Fruit fly (Drosophila melanogaster) whole organism, embryonic: ENCODE results near the gene Ir76b.
A peak's percentile ranks its signal among the peaks of the same experiment; 100 is the strongest.

ENCODE experiments used
- BEAF-32 ChIP-seq: fragments of 200-800 bp; sonication (Bioruptor generic); optimal IDR thresholded peaks from 3 replicates; lab custom pipeline; 2017; ENCODE audit warnings: missing biosample characterization, missing genetic modification characterization, mild to moderate bottlenecking, moderate library complexity, missing genetic modification reagents
- C15 ChIP-seq: fragments of 200-800 bp; sonication (Bioruptor generic); IDR thresholded peaks from 3 replicates; pipeline ENCODE4 v1.3.6; 2022; ENCODE audit warnings: missing biosample characterization, missing genetic modification characterization
- CG10209 ChIP-seq: fragments of 200-800 bp; sonication (Bioruptor generic); optimal IDR thresholded peaks from 3 replicates; lab custom pipeline; 2017; ENCODE audit warnings: missing biosample characterization, mild to moderate bottlenecking, missing genetic modification characterization, missing genetic modification reagents
- CG11695 ChIP-seq: fragments of 200-800 bp; sonication (Bioruptor generic); IDR thresholded peaks from 3 replicates; pipeline ENCODE4 v1.3.6; 2022; ENCODE audit warnings: missing biosample characterization, missing genetic modification characterization
- CG14441 ChIP-seq: fragments of 200-800 bp; sonication (Bioruptor generic); IDR thresholded peaks from 2 replicates; pipeline ENCODE4 v1.3.6; 2022; ENCODE audit warnings: missing biosample characterization, missing genetic modification characterization
- CG14965 ChIP-seq: fragments of 200-800 bp; sonication (Bioruptor generic); optimal IDR thresholded peaks from 2 replicates; lab custom pipeline; 2016; ENCODE audit warnings: missing biosample characterization, missing genetic modification characterization, borderline replicate concordance
- CG1832 ChIP-seq: fragments of 200-800 bp; sonication (Bioruptor generic); optimal IDR thresholded peaks from 2 replicates; lab custom pipeline; 2017; ENCODE audit warnings: missing biosample characterization, mild to moderate bottlenecking, missing genetic modification characterization, inconsistent platforms
- CG18476 ChIP-seq: fragments of 200-800 bp; sonication (Bioruptor generic); optimal IDR thresholded peaks from 2 replicates; lab custom pipeline; 2016; ENCODE audit warnings: missing biosample characterization, mild to moderate bottlenecking, missing genetic modification characterization
- CG18764 ChIP-seq: fragments of 200-800 bp; sonication (Bioruptor generic); optimal IDR thresholded peaks from 3 replicates; lab custom pipeline; 2016; ENCODE audit warnings: missing biosample characterization, missing genetic modification characterization
- CG3847 ChIP-seq: fragments of 200-800 bp; sonication (Bioruptor generic); IDR thresholded peaks from 2 replicates; pipeline ENCODE4 v1.3.6; 2022; ENCODE audit warnings: missing biosample characterization, missing genetic modification characterization
- CG4820 ChIP-seq: fragments of 200-800 bp; sonication (Bioruptor generic); optimal IDR thresholded peaks from 3 replicates; lab custom pipeline; 2016; ENCODE audit warnings: missing biosample characterization, missing genetic modification characterization
- CG6254 ChIP-seq: fragments of 200-800 bp; sonication (Bioruptor generic); optimal IDR thresholded peaks from 3 replicates; lab custom pipeline; 2017; ENCODE audit warnings: mild to moderate bottlenecking, missing biosample characterization, missing genetic modification reagents, missing genetic modification characterization
- CG7745 ChIP-seq: fragments of 200-800 bp; sonication (Bioruptor generic); optimal IDR thresholded peaks from 2 replicates; lab custom pipeline; 2018; ENCODE audit warnings: missing biosample characterization, mild to moderate bottlenecking, missing genetic modification characterization, moderate library complexity
- CG9609 ChIP-seq: fragments of 200-800 bp; sonication (Bioruptor generic); optimal IDR thresholded peaks from 3 replicates; lab custom pipeline; 2016; ENCODE audit warnings: missing biosample characterization, missing genetic modification characterization
- CG9817 ChIP-seq: fragments of 200-800 bp; sonication (Bioruptor generic); optimal IDR thresholded peaks from 2 replicates; lab custom pipeline; 2018; ENCODE audit warnings: missing biosample characterization, mild to moderate bottlenecking, missing genetic modification characterization, moderate library complexity
- H15 ChIP-seq: fragments of 200-800 bp; sonication (Bioruptor generic); IDR thresholded peaks from 3 replicates; pipeline ENCODE4 v1.3.6; 2022; ENCODE audit warnings: missing biosample characterization, missing genetic modification characterization
- HHEX ChIP-seq: fragments of 200-800 bp; sonication (Bioruptor generic); optimal IDR thresholded peaks from 3 replicates; lab custom pipeline; 2017; ENCODE audit warnings: missing biosample characterization, mild to moderate bottlenecking, missing genetic modification characterization, missing genetic modification reagents
- HLH54F ChIP-seq: fragments of 200-800 bp; sonication (Bioruptor generic); optimal IDR thresholded peaks from 3 replicates; lab custom pipeline; 2016; ENCODE audit warnings: missing biosample characterization, missing genetic modification characterization
- Hr78 ChIP-seq, 2 experiments: fragments of 200-800 bp in 1 of 2; fragments of >200 bp in 1 of 2; sonication (Bioruptor generic) in 1 of 2; optimal IDR thresholded peaks; 2 replicates each; lab custom pipeline; 2017 to 2019; ENCODE audit warnings: missing biosample characterization in 2 of 2, missing genetic modification characterization in 2 of 2, mild to moderate bottlenecking in 1 of 2, moderate library complexity in 1 of 2
- MBD-R2 ChIP-seq: fragments of 200-800 bp; sonication (Bioruptor generic); IDR thresholded peaks from 2 replicates; pipeline ENCODE4 v1.3.6; 2022; ENCODE audit warnings: missing biosample characterization, missing genetic modification characterization
- MTF-1 ChIP-seq: fragments of 200-800 bp; sonication (Bioruptor generic); optimal IDR thresholded peaks from 2 replicates; lab custom pipeline; 2018; ENCODE audit warnings: missing biosample characterization, mild to moderate bottlenecking, missing genetic modification characterization, borderline replicate concordance
- Mad ChIP-seq: fragments of 200-800 bp; sonication (Bioruptor generic); optimal IDR thresholded peaks from 2 replicates; lab custom pipeline; 2016; ENCODE audit warnings: missing biosample characterization, missing genetic modification characterization
- Max ChIP-seq: fragments of 200-800 bp; sonication (Bioruptor generic); optimal IDR thresholded peaks from 2 replicates; lab custom pipeline; 2016; ENCODE audit warnings: missing biosample characterization, mild to moderate bottlenecking, missing genetic modification characterization
- Med ChIP-seq: fragments of 200-800 bp; sonication (Bioruptor generic); peaks from one replicate; lab custom pipeline; 2016; ENCODE audit warnings: missing biosample characterization, missing genetic modification characterization, mild to moderate bottlenecking, inconsistent platforms, moderate library complexity
- Myb ChIP-seq: fragments of 200-800 bp; sonication (Bioruptor generic); optimal IDR thresholded peaks from 2 replicates; lab custom pipeline; 2016; ENCODE audit warnings: missing biosample characterization, missing genetic modification characterization
- Opbp ChIP-seq: fragments of 200-800 bp; sonication (Bioruptor generic); IDR thresholded peaks from 3 replicates; pipeline ENCODE4 v1.3.6; 2022; ENCODE audit warnings: missing biosample characterization, missing genetic modification characterization; ENCODE audit not compliant: partially characterized antibody
- Pdp1 ChIP-seq, 2 experiments: fragments of 200-800 bp; sonication (Bioruptor generic); optimal IDR thresholded peaks; 3 replicates each; lab custom pipeline; 2016; ENCODE audit warnings: missing biosample characterization in 2 of 2, missing genetic modification characterization in 2 of 2, mild to moderate bottlenecking in 1 of 2, moderate library complexity in 1 of 2
- Rx ChIP-seq: fragments of 200-800 bp; sonication (Bioruptor generic); IDR thresholded peaks from 2 replicates; pipeline ENCODE4 v1.3.6; 2022; ENCODE audit warnings: missing biosample characterization, missing genetic modification characterization
- Spps ChIP-seq: fragments of 200-800 bp; sonication (Bioruptor generic); optimal IDR thresholded peaks from 2 replicates; lab custom pipeline; 2018; ENCODE audit warnings: missing biosample characterization, mild to moderate bottlenecking, missing genetic modification characterization
- abd-A ChIP-seq: fragments of 200-800 bp; sonication (Bioruptor generic); optimal IDR thresholded peaks from 3 replicates; lab custom pipeline; 2019; ENCODE audit warnings: missing biosample characterization, mild to moderate bottlenecking, missing genetic modification characterization, moderate library complexity
- ash1 ChIP-seq: fragments of 200-800 bp; sonication (Bioruptor generic); optimal IDR thresholded peaks from 2 replicates; lab custom pipeline; 2018; ENCODE audit warnings: missing biosample characterization, mild to moderate bottlenecking, missing genetic modification characterization
- ato ChIP-seq: fragments of 200-800 bp; sonication (Bioruptor generic); IDR thresholded peaks from 2 replicates; pipeline ENCODE4 v1.3.6; 2022; ENCODE audit warnings: missing biosample characterization, missing genetic modification characterization; ENCODE audit not compliant: partially characterized antibody
- bcd ChIP-seq: fragments of 200-800 bp; sonication (Bioruptor generic); optimal IDR thresholded peaks from 2 replicates; lab custom pipeline; 2017; ENCODE audit warnings: missing biosample characterization, mild to moderate bottlenecking, missing genetic modification characterization
- crc ChIP-seq: fragments of 200-800 bp; sonication (Bioruptor generic); optimal IDR thresholded peaks from 2 replicates; lab custom pipeline; 2016; ENCODE audit warnings: missing biosample characterization, missing genetic modification characterization
- fd102C ChIP-seq: fragments of 200-800 bp; sonication (Bioruptor generic); optimal IDR thresholded peaks from 2 replicates; lab custom pipeline; 2018; ENCODE audit warnings: missing biosample characterization, mild to moderate bottlenecking, missing genetic modification characterization, moderate library complexity
- fru ChIP-seq: fragments of >200 bp; optimal IDR thresholded peaks from 2 replicates; lab custom pipeline; 2017
- gsb ChIP-seq: fragments of 200-800 bp; sonication (Bioruptor generic); IDR thresholded peaks from 2 replicates; pipeline ENCODE4 v1.3.6; 2022; ENCODE audit warnings: missing biosample characterization, missing genetic modification characterization
- hkb ChIP-seq, 2 experiments: fragments of 200-800 bp in 1 of 2; fragments of >200 bp in 1 of 2; sonication (Bioruptor generic) in 1 of 2; IDR thresholded peaks in 1 of 2; optimal IDR thresholded peaks in 1 of 2; 2 replicates each; pipeline versions ENCODE4 v1.3.6 to Lab custom; 2017 to 2022; ENCODE audit warnings: missing biosample characterization in 1 of 2, missing genetic modification characterization in 1 of 2
- jigr1 ChIP-seq: fragments of 200-800 bp; sonication (Bioruptor generic); IDR thresholded peaks from 3 replicates; pipeline ENCODE4 v1.3.6; 2022; ENCODE audit warnings: missing biosample characterization, missing genetic modification characterization
- knrl ChIP-seq: fragments of 200-800 bp; sonication (Bioruptor generic); IDR thresholded peaks from 3 replicates; pipeline ENCODE4 v1.3.6; 2022; ENCODE audit warnings: missing biosample characterization, missing genetic modification characterization; ENCODE audit not compliant: partially characterized antibody
- lilli ChIP-seq: fragments of 200-800 bp; sonication (Bioruptor generic); optimal IDR thresholded peaks from 3 replicates; lab custom pipeline; 2016; ENCODE audit warnings: missing biosample characterization, missing genetic modification characterization
- mam ChIP-seq: fragments of 200-800 bp; sonication (Bioruptor generic); optimal IDR thresholded peaks from 3 replicates; lab custom pipeline; 2016; ENCODE audit warnings: missing biosample characterization, missing genetic modification characterization
- onecut ChIP-seq: fragments of 200-800 bp; sonication (Bioruptor generic); IDR thresholded peaks from 2 replicates; pipeline ENCODE4 v1.3.6; 2022; ENCODE audit warnings: missing biosample characterization, missing genetic modification characterization
- pb ChIP-seq: fragments of 200-800 bp; sonication (Bioruptor generic); optimal IDR thresholded peaks from 3 replicates; lab custom pipeline; 2016; ENCODE audit warnings: missing biosample characterization, missing genetic modification characterization
- peb ChIP-seq: fragments of 200-800 bp; sonication (Bioruptor generic); IDR thresholded peaks from 2 replicates; pipeline ENCODE4 v1.3.6; 2022; ENCODE audit warnings: missing biosample characterization, missing genetic modification characterization
- psq ChIP-seq: fragments of 200-800 bp; sonication (Bioruptor generic); optimal IDR thresholded peaks from 2 replicates; lab custom pipeline; 2017; ENCODE audit warnings: missing biosample characterization, missing genetic modification characterization
- repo ChIP-seq: fragments of 200-800 bp; sonication (Bioruptor generic); optimal IDR thresholded peaks from 2 replicates; lab custom pipeline; 2016; ENCODE audit warnings: missing biosample characterization, missing genetic modification characterization
- scrt ChIP-seq: fragments of 200-800 bp; sonication (Bioruptor generic); optimal IDR thresholded peaks from 2 replicates; lab custom pipeline; 2018; ENCODE audit warnings: missing biosample characterization, mild to moderate bottlenecking, missing genetic modification characterization, moderate library complexity
- sens-2 ChIP-seq: fragments of 200-800 bp; sonication (Bioruptor generic); IDR thresholded peaks from 2 replicates; pipeline ENCODE4 v1.3.6; 2022; ENCODE audit warnings: missing biosample characterization, missing genetic modification characterization
- slp2 ChIP-seq: fragments of 200-800 bp; sonication (Bioruptor generic); optimal IDR thresholded peaks from 2 replicates; lab custom pipeline; 2016; ENCODE audit warnings: missing biosample characterization, missing genetic modification characterization

Ir76b gene

dm6 chr3L:20088755-20089334, 22.5 kb downstream of the Ir76b start, which contains the start of gene sNPF-R (continued):
- TF ChIP-seq crc (GFP tag; lab: Kevin White, UChicago) (no peak), onecut (GFP tag; lab: Robert Waterston, UW) (no peak), peb (GFP tag; lab: Robert Waterston, UW) (no peak), HHEX (no peak), jigr1 (GFP tag; lab: Robert Waterston, UW) (no peak), CG18764 (GFP tag; lab: Kevin White, UChicago) (no peak), Myb (GFP tag; lab: Kevin White, UChicago) (no peak), ash1 (GFP tag; lab: Kevin White, UChicago) (no peak), psq (no peak), Hr78 (GFP tag; optimal IDR thresholded peaks at IDR 0.05; lab: Kevin White, UChicago) (no peak), knrl (no peak), gsb (GFP tag; lab: Robert Waterston, UW) (no peak), CG10209 (GFP tag; lab: Kevin White, UChicago) (no peak), ato (GFP tag; lab: Robert Waterston, UW) (no peak), CG7745 (no peak), CG18476 (no peak), mam (GFP tag; lab: Kevin White, UChicago) (no peak), Rx (GFP tag; lab: Robert Waterston, UW) (0 out of 2 replicates have a peak, but pooled peaks have one; percentile 4), Mad (GFP tag; lab: Kevin White, UChicago) (no peak), CG3847 (no peak), abd-A (tag; lab: Kevin White, UChicago) (peak; percentile 85), lilli (GFP tag; lab: Kevin White, UChicago) (no peak), scrt (GFP tag; lab: Kevin White, UChicago) (peak; percentile 96), fru (lab: Kevin White, UChicago) (no peak), slp2 (GFP tag; lab: Kevin White, UChicago) (no peak), H15 (GFP tag; lab: Robert Waterston, UW) (no peak), MTF-1 (GFP tag; lab: Kevin White, UChicago) (no peak), Max (no peak), Opbp (no peak), repo (no peak), C15 (GFP tag; lab: Robert Waterston, UW) (no peak), CG6254 (GFP tag; lab: Kevin White, UChicago) (no peak), HLH54F (GFP tag; lab: Kevin White, UChicago) (no peak), CG14441 (GFP tag; lab: Robert Waterston, UW) (no peak), CG14965 (no peak), pb (GFP tag; lab: Kevin White, UChicago) (no peak), CG9817 (tag; lab: Kevin White, UChicago) (no peak), sens-2 (no peak), BEAF-32 (GFP tag; lab: Kevin White, UChicago) (no peak), Pdp1 (GFP tag; optimal IDR thresholded peaks at IDR 0.05; lab: Kevin White, UChicago) (no peak), fd102C (GFP tag; lab: Kevin White, UChicago) (no peak), CG11695 (GFP tag; lab: Robert Waterston, UW) (no peak), Med (no peak), Spps (tag; lab: Kevin White, UChicago) (no peak), MBD-R2 (GFP tag; lab: Robert Waterston, UW) (no peak), CG4820 (GFP tag; lab: Kevin White, UChicago) (no peak), CG1832 (GFP tag; lab: Kevin White, UChicago) (no peak), CG9609 (GFP tag; lab: Kevin White, UChicago) (no peak), bcd (GFP tag; lab: Kevin White, UChicago) (no peak), hkb (optimal IDR thresholded peaks at IDR 0.05; lab: Kevin White, UChicago) (no peak), hkb (GFP tag; IDR thresholded peaks at IDR 0.05; lab: Robert Waterston, UW) (0 out of 2 replicates have a peak, but pooled peaks have one; percentile 23)
